Worm (Caenorhabditis elegans) whole organism, late embryonic: ENCODE data around the gene gpx-3.

Experiments
- C08G9.2 ChIP-seq: sonication (generic microtip); optimal IDR thresholded peaks from 2 replicates; lab custom pipeline; 2016; ENCODE audit warnings: mild to moderate bottlenecking, missing genetic modification characterization, moderate library complexity, missing compliant biosample characterization
- C38D4.7 ChIP-seq: fragments of 200-800 bp; sonication (Bioruptor generic); optimal IDR thresholded peaks from 2 replicates; lab custom pipeline; 2018; ENCODE audit warnings: mild to moderate bottlenecking, missing genetic modification characterization, moderate library complexity, missing compliant biosample characterization
- F13H6.1 ChIP-seq: sonication (generic microtip); optimal IDR thresholded peaks from 2 replicates; lab custom pipeline; 2016; ENCODE audit warnings: missing genetic modification characterization, missing compliant biosample characterization
- T23F11.4 ChIP-seq: fragments of 200-800 bp; sonication (Bioruptor generic); optimal IDR thresholded peaks from 2 replicates; lab custom pipeline; 2018; ENCODE audit warnings: mild to moderate bottlenecking, missing genetic modification characterization, missing compliant biosample characterization
- Y22D7AL.16 ChIP-seq: sonication (generic microtip); optimal IDR thresholded peaks from 2 replicates; lab custom pipeline; 2016; ENCODE audit warnings: missing genetic modification characterization, missing compliant biosample characterization
- ahr-1 ChIP-seq: sonication (generic microtip); optimal IDR thresholded peaks from 2 replicates; lab custom pipeline; 2016; ENCODE audit warnings: missing genetic modification characterization, missing compliant biosample characterization
- ama-1 ChIP-seq: fragments of 150-350 bp; optimal IDR thresholded peaks from 2 replicates; lab custom pipeline; 2014
- ceh-14 ChIP-seq: sonication (generic microtip); optimal IDR thresholded peaks from 2 replicates; lab custom pipeline; 2016; ENCODE audit warnings: missing genotype, missing genetic modification characterization, missing compliant biosample characterization
- ceh-18 ChIP-seq: sonication (generic microtip); optimal IDR thresholded peaks from 2 replicates; lab custom pipeline; 2016; ENCODE audit warnings: missing genetic modification characterization, missing compliant biosample characterization
- ceh-19 ChIP-seq: fragments of 200-800 bp; sonication (Bioruptor generic); optimal IDR thresholded peaks from 2 replicates; lab custom pipeline; 2018; ENCODE audit warnings: mild to moderate bottlenecking, missing genetic modification characterization, missing compliant biosample characterization
- ceh-24 ChIP-seq: sonication (generic microtip); optimal IDR thresholded peaks from 2 replicates; lab custom pipeline; 2016; ENCODE audit warnings: mild to moderate bottlenecking, missing genetic modification characterization, missing compliant biosample characterization
- ceh-30 ChIP-seq: fragments of 150-350 bp; optimal IDR thresholded peaks from 2 replicates; lab custom pipeline; 2014; ENCODE audit warnings: missing biosample characterization, missing genetic modification characterization
- ceh-34 ChIP-seq: sonication (generic microtip); optimal IDR thresholded peaks from 2 replicates; lab custom pipeline; 2016; ENCODE audit warnings: mild to moderate bottlenecking, missing genetic modification characterization, missing compliant biosample characterization
- ceh-45 ChIP-seq: fragments of 200-800 bp; sonication (Bioruptor generic); IDR thresholded peaks from 2 replicates; pipeline ENCODE4 v1.3.6; 2022; ENCODE audit warnings: missing genetic modification reagents, missing genetic modification characterization, missing compliant biosample characterization
- ceh-9 ChIP-seq: sonication (generic microtip); optimal IDR thresholded peaks from 2 replicates; lab custom pipeline; 2016; ENCODE audit warnings: mild to moderate bottlenecking, missing genetic modification characterization, inconsistent platforms, missing compliant biosample characterization
- dmd-4 ChIP-seq: sonication (generic microtip); optimal IDR thresholded peaks from 2 replicates; lab custom pipeline; 2016; ENCODE audit warnings: borderline replicate concordance, missing genetic modification characterization, missing compliant biosample characterization
- dve-1 ChIP-seq: sonication (generic microtip); optimal IDR thresholded peaks from 2 replicates; lab custom pipeline; 2017; ENCODE audit warnings: antibody characterized with exemption, mild to moderate bottlenecking, missing genetic modification characterization, missing compliant biosample characterization
- elt-4 ChIP-seq: sonication (generic microtip); optimal IDR thresholded peaks from 2 replicates; lab custom pipeline; 2016; ENCODE audit warnings: missing genetic modification characterization, missing compliant biosample characterization
- ets-4 ChIP-seq: sonication (generic microtip); optimal IDR thresholded peaks from 2 replicates; lab custom pipeline; 2016; ENCODE audit warnings: missing genetic modification characterization, missing compliant biosample characterization
- fax-1 ChIP-seq: sonication (generic microtip); optimal IDR thresholded peaks from 2 replicates; lab custom pipeline; 2016; ENCODE audit warnings: missing genotype, missing genetic modification characterization, missing compliant biosample characterization
- fkh-10 ChIP-seq: fragments of 150-350 bp; optimal IDR thresholded peaks from 2 replicates; lab custom pipeline; 2014; ENCODE audit warnings: missing biosample characterization, missing genetic modification reagents, missing genetic modification characterization
- gmeb-2 ChIP-seq: sonication (generic microtip); optimal IDR thresholded peaks from 2 replicates; lab custom pipeline; 2016; ENCODE audit warnings: missing genetic modification characterization, inconsistent platforms, missing compliant biosample characterization
- hlh-13 ChIP-seq: fragments of 200-800 bp; sonication (Bioruptor generic); optimal IDR thresholded peaks from 2 replicates; lab custom pipeline; 2018; ENCODE audit warnings: mild to moderate bottlenecking, missing genetic modification characterization, missing compliant biosample characterization
- hlh-15 ChIP-seq: sonication (generic microtip); optimal IDR thresholded peaks from 2 replicates; lab custom pipeline; 2016; ENCODE audit warnings: missing genetic modification characterization, missing compliant biosample characterization
- hlh-6 ChIP-seq: sonication (generic microtip); optimal IDR thresholded peaks from 2 replicates; lab custom pipeline; 2016; ENCODE audit warnings: missing genotype, missing genetic modification characterization, missing compliant biosample characterization
- hlh-8 ChIP-seq: sonication (generic microtip); optimal IDR thresholded peaks from 2 replicates; lab custom pipeline; 2016; ENCODE audit warnings: missing genotype, missing genetic modification characterization, missing compliant biosample characterization
- lin-11 ChIP-seq: fragments of 200-800 bp; sonication (Bioruptor generic); optimal IDR thresholded peaks from 2 replicates; lab custom pipeline; 2018; ENCODE audit warnings: mild to moderate bottlenecking, missing genetic modification characterization, missing compliant biosample characterization
- madf-2 ChIP-seq: sonication (generic microtip); optimal IDR thresholded peaks from 2 replicates; lab custom pipeline; 2017; ENCODE audit warnings: missing genetic modification characterization, missing compliant biosample characterization
- nfya-1 ChIP-seq: sonication (generic microtip); optimal IDR thresholded peaks from 2 replicates; lab custom pipeline; 2017; ENCODE audit warnings: missing genetic modification characterization, mild to moderate bottlenecking, missing compliant biosample characterization, antibody characterized with exemption, moderate library complexity
- nhr-232 ChIP-seq: sonication (generic microtip); optimal IDR thresholded peaks from 2 replicates; lab custom pipeline; 2016; ENCODE audit warnings: missing genetic modification characterization, missing compliant biosample characterization
- npax-4 ChIP-seq: sonication (generic microtip); optimal IDR thresholded peaks from 2 replicates; lab custom pipeline; 2016; ENCODE audit warnings: missing genetic modification characterization, missing compliant biosample characterization
- odd-2 ChIP-seq: sonication (generic microtip); optimal IDR thresholded peaks from 2 replicates; lab custom pipeline; 2017; ENCODE audit warnings: antibody characterized with exemption, mild to moderate bottlenecking, missing genetic modification characterization, missing compliant biosample characterization
- pha-2 ChIP-seq: sonication (generic microtip); optimal IDR thresholded peaks from 2 replicates; lab custom pipeline; 2017; ENCODE audit warnings: mild to moderate bottlenecking, missing genetic modification characterization, missing compliant biosample characterization
- pha-4 ChIP-seq: fragments of 150-350 bp; optimal IDR thresholded peaks from 2 replicates; lab custom pipeline; 2018; ENCODE audit warnings: missing biosample characterization, missing genetic modification reagents, missing genetic modification characterization
- pqm-1 ChIP-seq: sonication (generic microtip); optimal IDR thresholded peaks from 2 replicates; lab custom pipeline; 2016; ENCODE audit warnings: missing genetic modification characterization, missing compliant biosample characterization
- pros-1 ChIP-seq: fragments of 150-350 bp; optimal IDR thresholded peaks from 2 replicates; lab custom pipeline; 2014; ENCODE audit warnings: missing biosample characterization, missing genetic modification reagents, missing genetic modification characterization
- ref-2 ChIP-seq: sonication (generic microtip); optimal IDR thresholded peaks from 2 replicates; lab custom pipeline; 2016; ENCODE audit warnings: missing genetic modification characterization, missing compliant biosample characterization
- rnt-1 ChIP-seq: sonication (generic microtip); optimal IDR thresholded peaks from 2 replicates; lab custom pipeline; 2016; ENCODE audit warnings: missing genetic modification characterization, missing compliant biosample characterization
- sox-4 ChIP-seq: sonication (generic microtip); optimal IDR thresholded peaks from 2 replicates; lab custom pipeline; 2017; ENCODE audit warnings: mild to moderate bottlenecking, missing genetic modification characterization, inconsistent platforms, missing compliant biosample characterization
- tbx-2 ChIP-seq: sonication (generic microtip); optimal IDR thresholded peaks from 2 replicates; lab custom pipeline; 2016; ENCODE audit warnings: missing genetic modification characterization, missing compliant biosample characterization
- ttx-3 ChIP-seq: sonication (generic microtip); optimal IDR thresholded peaks from 2 replicates; lab custom pipeline; 2016; ENCODE audit warnings: missing genetic modification reagents, missing genetic modification characterization, missing compliant biosample characterization
- unc-3 ChIP-seq, 2 experiments: fragments of 200-800 bp in 1 of 2; sonication (Bioruptor generic) in 1 of 2; sonication (generic microtip) in 1 of 2; conservative IDR thresholded peaks in 1 of 2; optimal IDR thresholded peaks in 1 of 2; 2 replicates each; pipeline versions ENCODE4 v1.3.6 to Lab custom; 2016 to 2022; ENCODE audit warnings: missing compliant biosample characterization in 2 of 2, missing genetic modification characterization in 2 of 2, missing genetic modification reagents in 1 of 2
- unc-55 ChIP-seq: sonication (generic microtip); optimal IDR thresholded peaks from 2 replicates; lab custom pipeline; 2017; ENCODE audit warnings: missing biosample characterization, missing genetic modification reagents, missing genetic modification characterization
- unc-86 ChIP-seq: sonication (generic microtip); optimal IDR thresholded peaks from 2 replicates; lab custom pipeline; 2016; ENCODE audit warnings: missing genetic modification characterization, missing compliant biosample characterization
- ztf-16 ChIP-seq: sonication (generic microtip); optimal IDR thresholded peaks from 2 replicates; lab custom pipeline; 2017; ENCODE audit warnings: missing genetic modification characterization, missing compliant biosample characterization

gpx-3 gene

ce11 chrX:9637700-9638099 is 50.0 kb downstream of the gpx-3 start (continued):
- TF ChIP-seq F13H6.1 (peak; percentile 61), ceh-45 (GFP tag; lab: Robert Waterston, UW) (peak; percentile 85), ahr-1 (peak; percentile 74), pha-4 (tag; lab: Kevin White, UChicago) (no peak), pqm-1 (tag; lab: Kevin White, UChicago) (no peak), ztf-16 (peak; percentile 72), dve-1 (tag; lab: Kevin White, UChicago) (peak; percentile 71), unc-3 (GFP tag; conservative IDR thresholded peaks at IDR 0.05; lab: Robert Waterston, UW) (peak; percentile 90), unc-3 (tag; optimal IDR thresholded peaks at IDR 0.05; lab: Kevin White, UChicago) (peak; percentile 79), C38D4.7 (GFP tag; lab: Kevin White, UChicago) (peak; percentile 77), lin-11 (peak; percentile 80), madf-2 (tag; lab: Kevin White, UChicago) (peak; percentile 74), ets-4 (tag; lab: Kevin White, UChicago) (no peak), fkh-10 (GFP tag; lab: Kevin White, UChicago) (peak; percentile 67), unc-86 (peak; percentile 77), ceh-9 (tag; lab: Kevin White, UChicago) (peak; percentile 45), dmd-4 (tag; lab: Kevin White, UChicago) (peak; percentile 85), hlh-15 (peak; percentile 76), C08G9.2 (tag; lab: Kevin White, UChicago) (peak; percentile 64), ttx-3 (peak; percentile 84), nfya-1 (tag; lab: Kevin White, UChicago) (peak; percentile 44), T23F11.4 (peak; percentile 79), Y22D7AL.16 (tag; lab: Kevin White, UChicago) (peak; percentile 82), ceh-34 (tag; lab: Kevin White, UChicago) (peak; percentile 75), tbx-2 (peak; percentile 66), odd-2 (tag; lab: Kevin White, UChicago) (peak; percentile 22), sox-4 (peak; percentile 88), gmeb-2 (tag; lab: Kevin White, UChicago) (peak; percentile 82), unc-55 (GFP tag; lab: Kevin White, UChicago) (no peak), fax-1 (peak; percentile 77), hlh-8 (peak; percentile 29), pha-2 (tag; lab: Kevin White, UChicago) (peak; percentile 83), ceh-24 (peak; percentile 75), hlh-6 (tag; lab: Kevin White, UChicago) (peak; percentile 75), ceh-14 (tag; lab: Kevin White, UChicago) (peak; percentile 84), pros-1 (peak; percentile 24), rnt-1 (tag; lab: Kevin White, UChicago) (peak; percentile 38), nhr-232 (tag; lab: Kevin White, UChicago) (peak; percentile 71), ceh-19 (peak; percentile 71), ama-1 (lab: Kevin White, UChicago) (no peak), npax-4 (tag; lab: Kevin White, UChicago) (peak; percentile 71), ceh-18 (tag; lab: Kevin White, UChicago) (peak; percentile 59), elt-4 (tag; lab: Kevin White, UChicago) (no peak), hlh-13 (peak; percentile 81), ref-2 (tag; lab: Kevin White, UChicago) (peak; percentile 78), ceh-30 (tag; lab: Kevin White, UChicago) (peak; percentile 69)
